Worm (Caenorhabditis elegans): ENCODE data around the gene ZK666.12.
A peak's percentile ranks its signal among the peaks of the same experiment; 100 is the strongest.

Gene ZK666.12

DNA sequence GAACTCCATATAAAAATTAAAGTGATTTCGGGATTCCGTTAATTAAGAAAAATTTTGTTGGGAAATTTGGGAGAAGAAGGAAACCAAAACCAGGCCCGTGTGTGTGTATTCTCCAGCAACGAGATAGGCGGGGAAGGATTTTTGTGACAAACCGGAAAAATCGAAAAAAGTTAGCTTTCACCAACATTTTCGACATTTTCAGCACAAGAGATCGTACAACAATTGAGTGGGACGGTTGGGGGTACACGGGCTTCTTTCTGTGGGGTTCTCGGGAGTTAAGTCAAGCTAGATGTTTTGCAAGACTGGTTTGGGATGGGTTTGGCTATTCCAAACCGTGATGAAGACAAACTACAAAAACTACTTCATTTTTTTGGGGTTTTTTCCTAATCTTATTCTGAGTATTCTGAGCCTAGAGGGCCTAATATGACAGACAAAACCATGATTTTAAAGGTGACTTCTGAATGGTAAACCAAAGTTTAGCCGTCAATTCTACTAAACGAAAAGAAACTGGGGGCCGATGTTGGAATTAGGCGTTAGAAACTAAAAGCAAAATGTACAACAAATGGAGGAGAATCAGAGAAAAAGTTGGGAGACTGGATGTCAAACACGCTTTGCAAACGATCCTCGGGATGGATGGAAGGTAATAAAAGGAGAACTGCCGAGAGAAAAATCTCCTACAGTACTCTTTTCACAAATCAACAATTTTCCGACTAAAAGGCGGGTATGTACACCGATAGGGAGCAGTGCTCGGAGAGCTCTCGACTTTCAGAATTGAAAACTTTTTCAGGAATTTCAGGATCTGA, 46.8 kb downstream of the ZK666.12 start (continued):
- TF ChIP-seq B0261.1 (tag; optimal IDR thresholded peaks at IDR 0.05) = no peak
- no peak for TF ChIP-seq efl-1 (GFP tag; optimal IDR thresholded peaks at IDR 0.05)
- no peak for TF ChIP-seq fkh-3 (tag; optimal IDR thresholded peaks at IDR 0.05)
- peak; percentile 68 for TF ChIP-seq lin-26 (GFP tag; IDR thresholded peaks at IDR 0.05)
- peak; percentile 31 for TF ChIP-seq tlf-1 (GFP tag; optimal IDR thresholded peaks at IDR 0.05)
- TF ChIP-seq egl-44 (GFP tag; IDR thresholded peaks at IDR 0.05) = peak; percentile 19; the same call in 1 of the 2 replicates
- TF ChIP-seq sea-2 (GFP tag; IDR thresholded peaks at IDR 0.05) = peak; percentile 72; the same call in 1 of the 2 replicates
- peak; percentile 33; the same call in 1 of the 2 replicates for TF ChIP-seq pbrm-1 (GFP tag; IDR thresholded peaks at IDR 0.05)
- no peak for TF ChIP-seq egrh-3 (GFP tag; IDR thresholded peaks at IDR 0.05)
- no peak for TF ChIP-seq nhr-90 (tag; optimal IDR thresholded peaks at IDR 0.05)
- TF ChIP-seq ztf-26 (tag; optimal IDR thresholded peaks at IDR 0.05) = no peak
- peak; percentile 29 for TF ChIP-seq gei-17 (GFP tag; optimal IDR thresholded peaks at IDR 0.05)
- TF ChIP-seq K11D2.4 (GFP tag; IDR thresholded peaks at IDR 0.05) = peak; percentile 8; the same call in 1 of the 2 replicates
- no peak for TF ChIP-seq ztf-22 (GFP tag; optimal IDR thresholded peaks at IDR 0.05)
- TF ChIP-seq hmg-20 (GFP tag; IDR thresholded peaks at IDR 0.05) = no peak
- peak; percentile 93 for TF ChIP-seq ama-1 (optimal IDR thresholded peaks at IDR 0.05)
- no peak for TF ChIP-seq ama-1 (GFP tag; optimal IDR thresholded peaks at IDR 0.05)
- no peak for TF ChIP-seq repo-1 (tag; optimal IDR thresholded peaks at IDR 0.05)
- no peak for TF ChIP-seq ets-4 (GFP tag; optimal IDR thresholded peaks at IDR 0.05)
- no peak for TF ChIP-seq atf-7 (tag; optimal IDR thresholded peaks at IDR 0.05)
- no peak for TF ChIP-seq F55B11.4 (tag; optimal IDR thresholded peaks at IDR 0.05; ENCODE audit: borderline replicate concordance, insufficient read depth)
- TF ChIP-seq somi-1 (GFP tag; optimal IDR thresholded peaks at IDR 0.05) = peak; percentile 32
- no peak for TF ChIP-seq rpc-1 (optimal IDR thresholded peaks at IDR 0.05)
- no peak for TF ChIP-seq rpc-1 (tag; optimal IDR thresholded peaks at IDR 0.05)
- TF ChIP-seq snpc-4 (GFP tag; optimal IDR thresholded peaks at IDR 0.05) = no peak
- TF ChIP-seq snpc-4 (tag; optimal IDR thresholded peaks at IDR 0.05) = no peak
- peak; percentile 23 for TF ChIP-seq attf-5 (GFP tag; optimal IDR thresholded peaks at IDR 0.05)
- TF ChIP-seq ceh-100 (GFP tag; IDR thresholded peaks at IDR 0.05) = no peak
- no peak for TF ChIP-seq F23B12.7 (tag; optimal IDR thresholded peaks at IDR 0.05; ENCODE audit: insufficient read depth)
- no peak for TF ChIP-seq snpc-3.4 (tag; optimal IDR thresholded peaks at IDR 0.05)
- TF ChIP-seq T26A5.8 (tag; optimal IDR thresholded peaks at IDR 0.05) = peak; percentile 43
- peak; percentile 58; the same call in 1 of the 2 replicates for TF ChIP-seq ztf-28 (GFP tag; IDR thresholded peaks at IDR 0.05)
- TF ChIP-seq hrde-1 (tag; optimal IDR thresholded peaks at IDR 0.05; ENCODE audit: borderline replicate concordance) = no peak
- no peak for TF ChIP-seq cebp-2 (GFP tag; IDR thresholded peaks at IDR 0.05)
- peak; percentile 12; the same call in 1 of the 2 replicates for TF ChIP-seq Y56A3A.18 (GFP tag; IDR thresholded peaks at IDR 0.05)
- peak; percentile 44; the same call in 1 of the 2 replicates for TF ChIP-seq Y53G8AR.9 (GFP tag; conservative IDR thresholded peaks at IDR 0.05)
- peak; percentile 30 for TF ChIP-seq ZK185.1 (tag; optimal IDR thresholded peaks at IDR 0.05; ENCODE audit: poor library complexity, severe bottlenecking)
- TF ChIP-seq ztf-25 (GFP tag; IDR thresholded peaks at IDR 0.05) = no peak
- 0 out of 2 replicates have a peak, but pooled peaks have one; percentile 49 for TF ChIP-seq aptf-2 (GFP tag; conservative IDR thresholded peaks at IDR 0.05)
- TF ChIP-seq rec-8 (tag; optimal IDR thresholded peaks at IDR 0.05) = no peak
- TF ChIP-seq aptf-3 (GFP tag; IDR thresholded peaks at IDR 0.05) = no peak
- TF ChIP-seq mxl-1 (tag; optimal IDR thresholded peaks at IDR 0.05) = no peak
- TF ChIP-seq zfh-2 (GFP tag; conservative IDR thresholded peaks at IDR 0.05) = no peak
- TF ChIP-seq ceh-91 (GFP tag; IDR thresholded peaks at IDR 0.05) = no peak
- TF ChIP-seq zim-3 (tag; optimal IDR thresholded peaks at IDR 0.05) = peak; percentile 70
- peak; percentile 36 for TF ChIP-seq F10E7.11 (tag; optimal IDR thresholded peaks at IDR 0.05)
- peak; percentile 75 for TF ChIP-seq nfyb-1 (GFP tag; IDR thresholded peaks at IDR 0.05)
- TF ChIP-seq lin-35 (GFP tag; optimal IDR thresholded peaks at IDR 0.05) = peak in 2 of 3 experiments; percentile 10 to 11
